Fruit fly (Drosophila melanogaster): ENCODE measurements around the gene CG33643.

DNA sequence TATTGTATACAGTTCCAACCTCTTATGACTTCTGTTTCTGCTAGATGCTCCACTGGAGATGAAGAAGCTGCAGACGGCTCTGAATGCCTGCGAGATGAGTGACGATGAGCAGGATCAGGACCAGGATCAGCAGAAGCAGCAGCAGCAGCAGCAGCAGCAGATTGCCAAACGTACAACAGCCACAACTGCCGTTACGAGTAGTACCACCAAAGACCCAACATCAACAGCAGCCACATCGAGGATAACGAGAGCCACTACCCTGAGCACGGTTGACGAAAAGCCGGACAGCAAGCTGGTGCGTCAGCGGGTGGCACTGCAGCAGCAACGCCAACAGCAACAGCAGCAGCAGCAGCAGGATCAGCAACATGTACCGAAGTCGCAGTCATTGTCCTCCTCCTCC, 33.0 kb upstream of the CG33643 start:
- TF ChIP-seq Gug (GFP tag; IDR thresholded peaks at IDR 0.05), result no peak
- TF ChIP-seq cyc (GFP tag; optimal IDR thresholded peaks at IDR 0.05), result no peak
- no peak for TF ChIP-seq dsx (GFP tag; optimal IDR thresholded peaks at IDR 0.05; ENCODE audit: poor library complexity, severe bottlenecking)
- TF ChIP-seq ss (GFP tag; optimal IDR thresholded peaks at IDR 0.05), result no peak

Measured in whole organism, prepupa.